Fruit fly (Drosophila melanogaster): Measurements from ENCODE around the gene CG7384.

The CG7384 gene

dm6 chr2L:10548814-10549423 is 38.7 kb upstream of the CG7384 start (continued):
- no peak for TF ChIP-seq pb (GFP tag; optimal IDR thresholded peaks at IDR 0.05)
- no peak for TF ChIP-seq CG4282 (GFP tag; optimal IDR thresholded peaks at IDR 0.05)
- TF ChIP-seq nerfin-1 (tag; optimal IDR thresholded peaks at IDR 0.05) = peak; percentile 88
- TF ChIP-seq Bteb2 (GFP tag; optimal IDR thresholded peaks at IDR 0.05) = no peak
- no peak for TF ChIP-seq CG30403 (GFP tag; optimal IDR thresholded peaks at IDR 0.05)
- TF ChIP-seq Ssrp (tag; optimal IDR thresholded peaks at IDR 0.05) = no peak
- no peak for TF ChIP-seq lilli (GFP tag; optimal IDR thresholded peaks at IDR 0.05)
- TF ChIP-seq D (optimal IDR thresholded peaks at IDR 0.05) = peak; percentile 89
- TF ChIP-seq D (GFP tag; optimal IDR thresholded peaks at IDR 0.05) = no peak
- no peak for TF ChIP-seq dati (GFP tag; IDR thresholded peaks at IDR 0.05)
- no peak for TF ChIP-seq usp (GFP tag; optimal IDR thresholded peaks at IDR 0.05)
- TF ChIP-seq CG16863 (GFP tag; optimal IDR thresholded peaks at IDR 0.05) = no peak
- TF ChIP-seq gfzf (GFP tag; optimal IDR thresholded peaks at IDR 0.05) = no peak
- peak; percentile 91 for TF ChIP-seq gsb-n (tag; optimal IDR thresholded peaks at IDR 0.05)
- no peak for TF ChIP-seq CG2202 (tag; optimal IDR thresholded peaks at IDR 0.05)
- TF ChIP-seq caup (GFP tag; optimal IDR thresholded peaks at IDR 0.05; ENCODE audit: severe bottlenecking) = no peak
- no peak for TF ChIP-seq abd-A (tag; optimal IDR thresholded peaks at IDR 0.05)
- peak; percentile 36 for TF ChIP-seq CG15479 (GFP tag; optimal IDR thresholded peaks at IDR 0.05)
- TF ChIP-seq MTF-1 (GFP tag; optimal IDR thresholded peaks at IDR 0.05; ENCODE audit: borderline replicate concordance) = no peak
- no peak for TF ChIP-seq esg (GFP tag; conservative IDR thresholded peaks at IDR 0.05)
- no peak for TF ChIP-seq CG32767 (GFP tag; IDR thresholded peaks at IDR 0.05)
- no peak for TF ChIP-seq Ets97D (GFP tag; optimal IDR thresholded peaks at IDR 0.05)
- no peak for TF ChIP-seq row (GFP tag; IDR thresholded peaks at IDR 0.05)
- peak; percentile 30 for TF ChIP-seq zen (tag; optimal IDR thresholded peaks at IDR 0.05)
- TF ChIP-seq kni (GFP tag; optimal IDR thresholded peaks at IDR 0.05) = peak; percentile 47
- TF ChIP-seq slp2 (GFP tag; optimal IDR thresholded peaks at IDR 0.05) = no peak
- no peak for TF ChIP-seq ase (GFP tag; IDR thresholded peaks at IDR 0.05)
- no peak for TF ChIP-seq p53 (GFP tag; optimal IDR thresholded peaks at IDR 0.05)
- TF ChIP-seq YL-1 (GFP tag; optimal IDR thresholded peaks at IDR 0.05) = no peak
- TF ChIP-seq CG11504 (tag; optimal IDR thresholded peaks at IDR 0.05) = peak; percentile 10

dm6 chr2L:10544421-10545120 is 34.3 kb upstream of the CG7384 start, which contains the start of gene Trim9:
Gene Trim9 (plus strand): TSS chr2L:10544883.
- TF ChIP-seq CG6254 (GFP tag; optimal IDR thresholded peaks at IDR 0.05) (no peak), CG15073 (GFP tag; optimal IDR thresholded peaks at IDR 0.05) (no peak), CG2199 (GFP tag; IDR thresholded peaks at IDR 0.05) (0 out of 3 replicates have a peak, but pooled peaks have one; percentile 40), E2f2 (GFP tag; IDR thresholded peaks at IDR 0.05) (peak; percentile 73), NC2α (GFP tag; optimal IDR thresholded peaks at IDR 0.05) (no peak), HLH54F (GFP tag; optimal IDR thresholded peaks at IDR 0.05) (no peak), vnd (GFP tag; IDR thresholded peaks at IDR 0.05; ENCODE audit: partially characterized antibody) (no peak), Hr78 (GFP tag; optimal IDR thresholded peaks at IDR 0.05) (no peak), CG4424 (GFP tag; optimal IDR thresholded peaks at IDR 0.05) (no peak), gcm2 (GFP tag; optimal IDR thresholded peaks at IDR 0.05) (no peak), HHEX (GFP tag; optimal IDR thresholded peaks at IDR 0.05) (no peak), sens (GFP tag) (peak; percentile 73), maf-S (GFP tag; optimal IDR thresholded peaks at IDR 0.05) (no peak), ab (GFP tag; optimal IDR thresholded peaks at IDR 0.05) (no peak), CG4854 (GFP tag; optimal IDR thresholded peaks at IDR 0.05) (no peak), gsb-n (tag; optimal IDR thresholded peaks at IDR 0.05) (no peak), nau (GFP tag; optimal IDR thresholded peaks at IDR 0.05) (no peak), CG18599 (GFP tag; optimal IDR thresholded peaks at IDR 0.05) (no peak), chm (GFP tag; IDR thresholded peaks at IDR 0.05) (peak; percentile 50; the same call in 1 of the 2 replicates), ems (GFP tag; optimal IDR thresholded peaks at IDR 0.05) (no peak), CG4404 (GFP tag; IDR thresholded peaks at IDR 0.05) (no peak), CG11696 (GFP tag; IDR thresholded peaks at IDR 0.05) (no peak)
